Worm (Caenorhabditis elegans) whole organism, late embryonic: ENCODE data around the gene fre-1.

Experiments used
- ama-1 ChIP-seq: fragments of 150-350 bp; optimal IDR thresholded peaks from 2 replicates; lab custom pipeline; 2014
- ceh-34 ChIP-seq: sonication (generic microtip); optimal IDR thresholded peaks from 2 replicates; lab custom pipeline; 2016; ENCODE audit warnings: mild to moderate bottlenecking, missing genetic modification characterization, missing compliant biosample characterization
- ceh-9 ChIP-seq: sonication (generic microtip); optimal IDR thresholded peaks from 2 replicates; lab custom pipeline; 2016; ENCODE audit warnings: mild to moderate bottlenecking, missing genetic modification characterization, inconsistent platforms, missing compliant biosample characterization
- dmd-4 ChIP-seq: sonication (generic microtip); optimal IDR thresholded peaks from 2 replicates; lab custom pipeline; 2016; ENCODE audit warnings: borderline replicate concordance, missing genetic modification characterization, missing compliant biosample characterization
- elt-2 ChIP-seq: sonication (generic microtip); optimal IDR thresholded peaks from 2 replicates; lab custom pipeline; 2016; ENCODE audit warnings: missing genetic modification reagents, missing genetic modification characterization, missing compliant biosample characterization
- ets-4 ChIP-seq: sonication (generic microtip); optimal IDR thresholded peaks from 2 replicates; lab custom pipeline; 2016; ENCODE audit warnings: missing genetic modification characterization, missing compliant biosample characterization
- hlh-30 ChIP-seq: sonication (generic microtip); optimal IDR thresholded peaks from 2 replicates; lab custom pipeline; 2017; ENCODE audit warnings: antibody characterized with exemption, missing genetic modification characterization, missing compliant biosample characterization; ENCODE audit not compliant: insufficient read depth
- madf-2 ChIP-seq: sonication (generic microtip); optimal IDR thresholded peaks from 2 replicates; lab custom pipeline; 2017; ENCODE audit warnings: missing genetic modification characterization, missing compliant biosample characterization
- nfya-1 ChIP-seq: sonication (generic microtip); optimal IDR thresholded peaks from 2 replicates; lab custom pipeline; 2017; ENCODE audit warnings: missing genetic modification characterization, mild to moderate bottlenecking, missing compliant biosample characterization, antibody characterized with exemption, moderate library complexity
- pha-2 ChIP-seq: sonication (generic microtip); optimal IDR thresholded peaks from 2 replicates; lab custom pipeline; 2017; ENCODE audit warnings: mild to moderate bottlenecking, missing genetic modification characterization, missing compliant biosample characterization
- tbx-2 ChIP-seq: sonication (generic microtip); optimal IDR thresholded peaks from 2 replicates; lab custom pipeline; 2016; ENCODE audit warnings: missing genetic modification characterization, missing compliant biosample characterization
- unc-42 ChIP-seq: sonication (generic microtip); optimal IDR thresholded peaks from 2 replicates; lab custom pipeline; 2016; ENCODE audit warnings: missing genotype, missing genetic modification characterization, missing compliant biosample characterization
- ztf-16 ChIP-seq: sonication (generic microtip); optimal IDR thresholded peaks from 2 replicates; lab custom pipeline; 2017; ENCODE audit warnings: missing genetic modification characterization, missing compliant biosample characterization

DNA sequence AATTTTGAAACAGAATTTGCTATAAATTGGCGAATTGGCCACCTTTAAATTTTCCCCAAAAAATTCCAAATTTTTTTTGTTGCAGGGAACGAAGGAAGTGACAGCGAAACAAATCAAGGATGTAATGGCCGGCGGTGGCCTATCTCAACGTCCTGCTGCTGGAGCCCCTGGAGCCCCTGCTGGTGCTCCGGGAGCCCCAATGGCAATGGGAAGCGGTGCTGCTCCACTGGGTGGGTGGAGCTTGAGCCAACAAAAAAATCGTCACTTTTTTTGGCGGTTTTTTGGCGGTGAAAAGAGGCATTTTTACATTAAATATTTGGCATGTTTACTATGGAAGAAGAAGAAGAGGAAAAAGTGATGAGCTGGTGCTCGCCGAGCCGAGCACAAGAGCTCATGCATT, 9.6 kb upstream of the fre-1 start:
- TF ChIP-seq pha-2 (no peak), nfya-1 (tag; lab: Kevin White, UChicago) (no peak), ceh-9 (tag; lab: Kevin White, UChicago) (no peak), ama-1 (no peak), unc-42 (tag; lab: Kevin White, UChicago) (no peak), ztf-16 (tag; lab: Kevin White, UChicago) (no peak), tbx-2 (tag; lab: Kevin White, UChicago) (no peak), madf-2 (no peak), hlh-30 (tag; lab: Kevin White, UChicago) (no peak), elt-2 (no peak), ets-4 (tag; lab: Kevin White, UChicago) (no peak), dmd-4 (tag; lab: Kevin White, UChicago) (no peak), ceh-34 (tag; lab: Kevin White, UChicago) (no peak)
